Worm (Caenorhabditis elegans): ENCODE measurements around the gene F09E5.12.

- no peak for TF ChIP-seq snpc-4 (tag; optimal IDR thresholded peaks at IDR 0.05)
- TF ChIP-seq unc-62 (GFP tag; optimal IDR thresholded peaks at IDR 0.05) = no peak
- TF ChIP-seq elt-3 (tag; optimal IDR thresholded peaks at IDR 0.05) = no peak
Measured at ce11 chrII:5331677-5332303, 38.8 kb downstream of the F09E5.12 start.
